Fruit fly (Drosophila melanogaster) whole organism, embryonic: ENCODE data around the gene mRpS33.

Experiments used
- Atf3 ChIP-seq: fragments of 200-800 bp; sonication (Bioruptor generic); optimal IDR thresholded peaks from 3 replicates; lab custom pipeline; 2016; ENCODE audit warnings: missing biosample characterization, missing genetic modification characterization
- BEAF-32 ChIP-seq: fragments of 200-800 bp; sonication (Bioruptor generic); optimal IDR thresholded peaks from 3 replicates; lab custom pipeline; 2017; ENCODE audit warnings: missing biosample characterization, missing genetic modification characterization, mild to moderate bottlenecking, moderate library complexity, missing genetic modification reagents
- CG10209 ChIP-seq: fragments of 200-800 bp; sonication (Bioruptor generic); optimal IDR thresholded peaks from 3 replicates; lab custom pipeline; 2017; ENCODE audit warnings: missing biosample characterization, mild to moderate bottlenecking, missing genetic modification characterization, missing genetic modification reagents
- CG1024 ChIP-seq: fragments of 200-800 bp; sonication (Bioruptor generic); IDR thresholded peaks from 2 replicates; pipeline ENCODE4 v1.3.6; 2022; ENCODE audit warnings: missing biosample characterization, missing genetic modification characterization
- CG11093 ChIP-seq: fragments of 200-800 bp; sonication (Bioruptor generic); IDR thresholded peaks from 3 replicates; pipeline ENCODE4 v1.3.6; 2022; ENCODE audit warnings: missing biosample characterization, missing genetic modification characterization
- CG12236 ChIP-seq: fragments of 200-800 bp; sonication (Bioruptor generic); optimal IDR thresholded peaks from 2 replicates; lab custom pipeline; 2016; ENCODE audit warnings: missing biosample characterization, missing genetic modification characterization
- CG14441 ChIP-seq: fragments of 200-800 bp; sonication (Bioruptor generic); IDR thresholded peaks from 2 replicates; pipeline ENCODE4 v1.3.6; 2022; ENCODE audit warnings: missing biosample characterization, missing genetic modification characterization
- CG14667 ChIP-seq: fragments of 200-800 bp; sonication (Bioruptor generic); IDR thresholded peaks from 2 replicates; pipeline ENCODE4 v1.3.6; 2022; ENCODE audit warnings: missing biosample characterization, missing genetic modification characterization
- CG16815 ChIP-seq: fragments of 200-800 bp; sonication (Bioruptor generic); optimal IDR thresholded peaks from 3 replicates; lab custom pipeline; 2017; ENCODE audit warnings: missing biosample characterization, mild to moderate bottlenecking, missing genetic modification characterization
- CG18262 ChIP-seq: fragments of 200-800 bp; optimal IDR thresholded peaks from 3 replicates; lab custom pipeline; 2019; ENCODE audit warnings: missing biosample characterization, mild to moderate bottlenecking, missing genetic modification characterization, moderate library complexity
- CG30431 ChIP-seq: fragments of 200-800 bp; sonication (Bioruptor generic); optimal IDR thresholded peaks from 2 replicates; lab custom pipeline; 2017; ENCODE audit warnings: missing biosample characterization, missing genetic modification characterization
- CG4707 ChIP-seq: fragments of 200-800 bp; sonication (Bioruptor generic); optimal IDR thresholded peaks from 2 replicates; lab custom pipeline; 2018; ENCODE audit warnings: missing biosample characterization, mild to moderate bottlenecking, missing genetic modification characterization, moderate library complexity
- CG6791 ChIP-seq: fragments of 200-800 bp; sonication (Bioruptor generic); IDR thresholded peaks from 3 replicates; pipeline ENCODE4 v1.3.6; 2022; ENCODE audit warnings: missing biosample characterization, missing genetic modification characterization; ENCODE audit not compliant: partially characterized antibody
- CG7987 ChIP-seq: fragments of 200-800 bp; sonication (Bioruptor generic); optimal IDR thresholded peaks from 2 replicates; lab custom pipeline; 2018; ENCODE audit warnings: missing biosample characterization, mild to moderate bottlenecking, missing genetic modification characterization, moderate library complexity
- CG8281 ChIP-seq: fragments of 200-800 bp; sonication (Bioruptor generic); optimal IDR thresholded peaks from 2 replicates; lab custom pipeline; 2018; ENCODE audit warnings: missing biosample characterization, mild to moderate bottlenecking, missing genetic modification characterization, moderate library complexity
- CG8388 ChIP-seq: fragments of 200-800 bp; sonication (Bioruptor generic); optimal IDR thresholded peaks from 2 replicates; lab custom pipeline; 2019; ENCODE audit warnings: missing biosample characterization, mild to moderate bottlenecking, missing genetic modification characterization, moderate library complexity
- CG8478 ChIP-seq: fragments of >200 bp; optimal IDR thresholded peaks from 2 replicates; lab custom pipeline; 2018
- Camta ChIP-seq: fragments of 200-800 bp; sonication (Bioruptor generic); optimal IDR thresholded peaks from 2 replicates; lab custom pipeline; 2016; ENCODE audit warnings: missing biosample characterization, missing genetic modification characterization
- D19B ChIP-seq: fragments of 200-800 bp; sonication (Bioruptor generic); optimal IDR thresholded peaks from 2 replicates; lab custom pipeline; 2017; ENCODE audit warnings: missing biosample characterization, mild to moderate bottlenecking, missing genetic modification characterization
- Deaf1 ChIP-seq: fragments of 200-800 bp; optimal IDR thresholded peaks from 3 replicates; lab custom pipeline; 2019; ENCODE audit warnings: missing biosample characterization, mild to moderate bottlenecking, missing genetic modification characterization, moderate library complexity
- Dll ChIP-seq: fragments of 200-800 bp; sonication (Bioruptor generic); IDR thresholded peaks from 4 replicates; pipeline ENCODE4 v1.3.6; 2022; ENCODE audit warnings: missing biosample characterization, missing genetic modification characterization; ENCODE audit not compliant: partially characterized antibody
- Doc3 ChIP-seq: fragments of 200-800 bp; sonication (Bioruptor generic); IDR thresholded peaks from 3 replicates; pipeline ENCODE4 v1.3.6; 2022; ENCODE audit warnings: missing biosample characterization, missing genetic modification characterization; ENCODE audit not compliant: partially characterized antibody
- E2f1 ChIP-seq: fragments of 200-800 bp; sonication (Bioruptor generic); IDR thresholded peaks from 2 replicates; pipeline ENCODE4 v1.3.6; 2022; ENCODE audit warnings: missing biosample characterization, missing genetic modification characterization
- E2f2 ChIP-seq: fragments of 200-800 bp; sonication (Bioruptor generic); IDR thresholded peaks from 2 replicates; pipeline ENCODE4 v1.3.6; 2022; ENCODE audit warnings: missing biosample characterization, missing genetic modification characterization
- Ets65A ChIP-seq: fragments of 200-800 bp; sonication (Bioruptor generic); peaks from one replicate; lab custom pipeline; 2016; ENCODE audit warnings: missing biosample characterization, missing genetic modification characterization
- Hey ChIP-seq: fragments of 200-800 bp; sonication (Bioruptor generic); optimal IDR thresholded peaks from 3 replicates; lab custom pipeline; 2018; ENCODE audit warnings: missing biosample characterization, mild to moderate bottlenecking, missing genetic modification characterization
- MBD-R2 ChIP-seq: fragments of 200-800 bp; sonication (Bioruptor generic); IDR thresholded peaks from 2 replicates; pipeline ENCODE4 v1.3.6; 2022; ENCODE audit warnings: missing biosample characterization, missing genetic modification characterization
- PHDP ChIP-seq: fragments of 200-800 bp; sonication (Bioruptor generic); optimal IDR thresholded peaks from 3 replicates; lab custom pipeline; 2018; ENCODE audit warnings: missing biosample characterization, mild to moderate bottlenecking, missing genetic modification characterization, moderate library complexity
- Ptx1 ChIP-seq: fragments of 200-800 bp; sonication (Bioruptor generic); IDR thresholded peaks from 2 replicates; pipeline ENCODE4 v1.3.6; 2022; ENCODE audit warnings: missing biosample characterization, missing genetic modification characterization
- Trl ChIP-seq, 3 experiments: fragments of >200 bp in 2 of 3; fragments of 200-800 bp in 1 of 3; sonication (Bioruptor generic) in 1 of 3; optimal IDR thresholded peaks; 2 replicates in 1 of 3; 3 replicates in 2 of 3; lab custom pipeline; 2016 to 2017; ENCODE audit warnings: missing biosample characterization in 1 of 3, missing genetic modification characterization in 1 of 3
- YL-1 ChIP-seq: fragments of 200-800 bp; sonication (Bioruptor generic); optimal IDR thresholded peaks from 3 replicates; lab custom pipeline; 2017; ENCODE audit warnings: missing biosample characterization, mild to moderate bottlenecking, missing genetic modification characterization
- ac ChIP-seq: fragments of 200-800 bp; sonication (Bioruptor generic); optimal IDR thresholded peaks from 3 replicates; lab custom pipeline; 2017; ENCODE audit warnings: missing biosample characterization, mild to moderate bottlenecking, missing genetic modification characterization
- ato ChIP-seq: fragments of 200-800 bp; sonication (Bioruptor generic); IDR thresholded peaks from 2 replicates; pipeline ENCODE4 v1.3.6; 2022; ENCODE audit warnings: missing biosample characterization, missing genetic modification characterization; ENCODE audit not compliant: partially characterized antibody
- chinmo ChIP-seq: fragments of 200-800 bp; sonication (Bioruptor generic); IDR thresholded peaks from 4 replicates; pipeline ENCODE4 v1.3.6; 2022; ENCODE audit warnings: missing biosample characterization, missing genetic modification characterization; ENCODE audit not compliant: partially characterized antibody
- emc ChIP-seq: fragments of 200-800 bp; sonication (Bioruptor generic); optimal IDR thresholded peaks from 2 replicates; lab custom pipeline; 2016; ENCODE audit warnings: missing biosample characterization, missing genetic modification characterization
- hbn ChIP-seq: fragments of 200-800 bp; sonication (Bioruptor generic); IDR thresholded peaks from 2 replicates; pipeline ENCODE4 v1.3.6; 2022; ENCODE audit warnings: missing biosample characterization, missing genetic modification characterization; ENCODE audit not compliant: partially characterized antibody
- hth ChIP-seq: fragments of >200 bp; optimal IDR thresholded peaks from 2 replicates; lab custom pipeline; 2017; ENCODE audit warnings: inconsistent platforms
- ind ChIP-seq: fragments of 200-800 bp; sonication (Bioruptor generic); optimal IDR thresholded peaks from 3 replicates; lab custom pipeline; 2016; ENCODE audit warnings: missing biosample characterization, missing genetic modification characterization
- inv ChIP-seq: fragments of 200-800 bp; sonication (Bioruptor generic); IDR thresholded peaks from 2 replicates; pipeline ENCODE4 v1.3.6; 2022; ENCODE audit warnings: missing biosample characterization, missing genetic modification characterization; ENCODE audit not compliant: partially characterized antibody
- jumu ChIP-seq: fragments of 200-800 bp; sonication (Bioruptor generic); optimal IDR thresholded peaks from 3 replicates; lab custom pipeline; 2016; ENCODE audit warnings: missing biosample characterization, missing genetic modification characterization
- nerfin-2 ChIP-seq: fragments of 200-800 bp; sonication (Bioruptor generic); IDR thresholded peaks from 2 replicates; pipeline ENCODE4 v1.3.6; 2022; ENCODE audit warnings: missing biosample characterization, missing genetic modification characterization; ENCODE audit not compliant: partially characterized antibody
- org-1 ChIP-seq: fragments of 200-800 bp; sonication (Bioruptor generic); optimal IDR thresholded peaks from 2 replicates; lab custom pipeline; 2017; ENCODE audit warnings: missing biosample characterization, missing genetic modification characterization
- peb ChIP-seq: fragments of 200-800 bp; sonication (Bioruptor generic); IDR thresholded peaks from 2 replicates; pipeline ENCODE4 v1.3.6; 2022; ENCODE audit warnings: missing biosample characterization, missing genetic modification characterization
- pzg ChIP-seq: fragments of 200-800 bp; sonication (Bioruptor generic); optimal IDR thresholded peaks from 3 replicates; lab custom pipeline; 2018; ENCODE audit warnings: missing biosample characterization, mild to moderate bottlenecking, missing genetic modification characterization, moderate library complexity
- row ChIP-seq: fragments of 200-800 bp; sonication (Bioruptor generic); IDR thresholded peaks from 3 replicates; pipeline ENCODE4 v1.3.6; 2022; ENCODE audit warnings: missing biosample characterization, missing genetic modification characterization
- sna ChIP-seq: fragments of 200-800 bp; sonication (Bioruptor generic); IDR thresholded peaks from 2 replicates; pipeline ENCODE4 v1.3.6; 2022; ENCODE audit warnings: missing biosample characterization, missing genetic modification characterization; ENCODE audit not compliant: partially characterized antibody
- stwl ChIP-seq: fragments of 200-800 bp; sonication (Bioruptor generic); optimal IDR thresholded peaks from 3 replicates; lab custom pipeline; 2018; ENCODE audit warnings: missing biosample characterization, mild to moderate bottlenecking, missing genetic modification characterization, moderate library complexity
- tll ChIP-seq, 2 experiments: fragments of 200-800 bp in 1 of 2; fragments of >200 bp in 1 of 2; sonication (Bioruptor generic) in 1 of 2; optimal IDR thresholded peaks; 2 replicates each; lab custom pipeline; 2017 to 2019; ENCODE audit warnings: missing biosample characterization in 2 of 2, missing genetic modification characterization in 2 of 2, mild to moderate bottlenecking in 1 of 2, moderate library complexity in 1 of 2
- vvl ChIP-seq: fragments of 200-800 bp; sonication (Bioruptor generic); IDR thresholded peaks from 2 replicates; pipeline ENCODE4 v1.3.6; 2022; ENCODE audit warnings: missing biosample characterization, missing genetic modification characterization
- wor ChIP-seq: fragments of 200-800 bp; sonication (Bioruptor generic); IDR thresholded peaks from 2 replicates; pipeline ENCODE4 v1.3.6; 2022; ENCODE audit warnings: missing biosample characterization, missing genetic modification characterization

Gene mRpS33

dm6 chr3R:16483877-16484417 lies 47.5 kb upstream of the mRpS33 start, which contains the start of gene Der-2 (continued):
- TF ChIP-seq nerfin-2 (GFP tag; lab: Robert Waterston, UW), result peak; percentile 64
- peak; percentile 5 for TF ChIP-seq YL-1 (GFP tag; lab: Kevin White, UChicago)
- TF ChIP-seq tll (GFP tag; optimal IDR thresholded peaks at IDR 0.05; lab: Kevin White, UChicago), result no peak
- no peak for TF ChIP-seq CG30431
- no peak for TF ChIP-seq peb (GFP tag; lab: Robert Waterston, UW)
- TF ChIP-seq CG11093, result no peak
- peak; percentile 77 for TF ChIP-seq MBD-R2
- no peak for TF ChIP-seq emc (GFP tag; lab: Kevin White, UChicago)
- TF ChIP-seq stwl (tag; lab: Kevin White, UChicago), result peak; percentile 57
- peak; percentile 67 for TF ChIP-seq Ets65A
- TF ChIP-seq E2f2 (GFP tag; lab: Robert Waterston, UW), result peak; percentile 85
- TF ChIP-seq BEAF-32 (GFP tag; lab: Kevin White, UChicago), result peak; percentile 77
- TF ChIP-seq CG14667 (GFP tag; lab: Robert Waterston, UW), result no peak
- no peak for TF ChIP-seq Hey
- TF ChIP-seq D19B (GFP tag; lab: Kevin White, UChicago), result no peak
- no peak for TF ChIP-seq E2f1 (GFP tag; lab: Robert Waterston, UW)
- TF ChIP-seq Deaf1 (tag; lab: Kevin White, UChicago), result no peak
- TF ChIP-seq wor (GFP tag; lab: Robert Waterston, UW), result no peak
- peak; percentile 42 for TF ChIP-seq pzg
- TF ChIP-seq CG8281, result no peak
- no peak for TF ChIP-seq CG18262 (tag; lab: Kevin White, UChicago)
- TF ChIP-seq Trl (optimal IDR thresholded peaks at IDR 0.05; lab: Kevin White, UChicago), result no peak
- TF ChIP-seq Trl (GFP tag; optimal IDR thresholded peaks at IDR 0.05; lab: Kevin White, UChicago), result no peak
- no peak for TF ChIP-seq CG8478
- TF ChIP-seq CG6791, result peak; percentile 93
- no peak for TF ChIP-seq CG10209 (GFP tag; lab: Kevin White, UChicago)
- no peak for TF ChIP-seq hth (lab: Kevin White, UChicago)
- no peak for TF ChIP-seq Atf3
- TF ChIP-seq Ptx1, result no peak
- TF ChIP-seq PHDP (tag; lab: Kevin White, UChicago), result no peak
- TF ChIP-seq CG8388, result no peak
- peak; percentile 90 for TF ChIP-seq hbn (GFP tag; lab: Robert Waterston, UW)
- no peak for TF ChIP-seq CG1024 (GFP tag; lab: Robert Waterston, UW)
- no peak for TF ChIP-seq org-1 (GFP tag; lab: Kevin White, UChicago)
- TF ChIP-seq sna (GFP tag; lab: Robert Waterston, UW), result peak; percentile 97
- no peak for TF ChIP-seq Camta (GFP tag; lab: Kevin White, UChicago)
- no peak for TF ChIP-seq CG16815 (GFP tag; lab: Kevin White, UChicago)
- TF ChIP-seq ind (GFP tag; lab: Kevin White, UChicago), result no peak
- no peak for TF ChIP-seq CG14441 (GFP tag; lab: Robert Waterston, UW)
- 0 out of 2 replicates have a peak, but pooled peaks have one; percentile 32 for TF ChIP-seq vvl
- TF ChIP-seq CG12236 (GFP tag; lab: Kevin White, UChicago), result no peak
- peak; percentile 95 for TF ChIP-seq Doc3 (GFP tag; lab: Robert Waterston, UW)
- no peak for TF ChIP-seq ac (GFP tag; lab: Kevin White, UChicago)
- peak; percentile 74 for TF ChIP-seq inv (GFP tag; lab: Robert Waterston, UW)
- TF ChIP-seq CG4707 (GFP tag; lab: Kevin White, UChicago), result no peak
- TF ChIP-seq row, result peak; percentile 52; the same call in 2 of the 3 replicates
- no peak for TF ChIP-seq CG7987 (GFP tag; lab: Kevin White, UChicago)
- no peak for TF ChIP-seq jumu (GFP tag; lab: Kevin White, UChicago)
- peak; percentile 79 for TF ChIP-seq ato
- peak; percentile 94 for TF ChIP-seq Dll (GFP tag; lab: Robert Waterston, UW)
- peak; percentile 92; the same call in 3 of the 4 replicates for TF ChIP-seq chinmo (GFP tag; lab: Robert Waterston, UW)
